Worm (Caenorhabditis elegans) whole organism, late embryonic: ENCODE data around the gene T05C3.6.
A peak's percentile ranks its signal among the peaks of the same experiment; 100 is the strongest.

Source experiments
- C08G9.2 ChIP-seq: sonication (generic microtip); optimal IDR thresholded peaks from 2 replicates; lab custom pipeline; 2016; ENCODE audit warnings: mild to moderate bottlenecking, missing genetic modification characterization, moderate library complexity, missing compliant biosample characterization
- K02D7.2 ChIP-seq: sonication (generic microtip); optimal IDR thresholded peaks from 2 replicates; lab custom pipeline; 2017; ENCODE audit warnings: mild to moderate bottlenecking, missing genetic modification characterization, missing compliant biosample characterization
- Y22D7AL.16 ChIP-seq: sonication (generic microtip); optimal IDR thresholded peaks from 2 replicates; lab custom pipeline; 2016; ENCODE audit warnings: missing genetic modification characterization, missing compliant biosample characterization
- ahr-1 ChIP-seq: sonication (generic microtip); optimal IDR thresholded peaks from 2 replicates; lab custom pipeline; 2016; ENCODE audit warnings: missing genetic modification characterization, missing compliant biosample characterization
- ceh-14 ChIP-seq: sonication (generic microtip); optimal IDR thresholded peaks from 2 replicates; lab custom pipeline; 2016; ENCODE audit warnings: missing genotype, missing genetic modification characterization, missing compliant biosample characterization
- ceh-19 ChIP-seq: fragments of 200-800 bp; sonication (Bioruptor generic); optimal IDR thresholded peaks from 2 replicates; lab custom pipeline; 2018; ENCODE audit warnings: mild to moderate bottlenecking, missing genetic modification characterization, missing compliant biosample characterization
- ceh-30 ChIP-seq: fragments of 150-350 bp; optimal IDR thresholded peaks from 2 replicates; lab custom pipeline; 2014; ENCODE audit warnings: missing biosample characterization, missing genetic modification characterization
- ceh-34 ChIP-seq: sonication (generic microtip); optimal IDR thresholded peaks from 2 replicates; lab custom pipeline; 2016; ENCODE audit warnings: mild to moderate bottlenecking, missing genetic modification characterization, missing compliant biosample characterization
- ceh-45 ChIP-seq: fragments of 200-800 bp; sonication (Bioruptor generic); IDR thresholded peaks from 2 replicates; pipeline ENCODE4 v1.3.6; 2022; ENCODE audit warnings: missing genetic modification reagents, missing genetic modification characterization, missing compliant biosample characterization
- ceh-6 ChIP-seq: fragments of 200-800 bp; sonication (Bioruptor generic); optimal IDR thresholded peaks from 2 replicates; lab custom pipeline; 2018; ENCODE audit warnings: mild to moderate bottlenecking, missing genetic modification characterization, missing compliant biosample characterization
- ceh-9 ChIP-seq: sonication (generic microtip); optimal IDR thresholded peaks from 2 replicates; lab custom pipeline; 2016; ENCODE audit warnings: mild to moderate bottlenecking, missing genetic modification characterization, inconsistent platforms, missing compliant biosample characterization
- che-1 ChIP-seq: sonication (generic microtip); optimal IDR thresholded peaks from 2 replicates; lab custom pipeline; 2016; ENCODE audit warnings: mild to moderate bottlenecking, missing genetic modification characterization, missing compliant biosample characterization
- elt-2 ChIP-seq: sonication (generic microtip); optimal IDR thresholded peaks from 2 replicates; lab custom pipeline; 2016; ENCODE audit warnings: missing genetic modification reagents, missing genetic modification characterization, missing compliant biosample characterization
- elt-4 ChIP-seq: sonication (generic microtip); optimal IDR thresholded peaks from 2 replicates; lab custom pipeline; 2016; ENCODE audit warnings: missing genetic modification characterization, missing compliant biosample characterization
- fax-1 ChIP-seq: sonication (generic microtip); optimal IDR thresholded peaks from 2 replicates; lab custom pipeline; 2016; ENCODE audit warnings: missing genotype, missing genetic modification characterization, missing compliant biosample characterization
- fkh-10 ChIP-seq: fragments of 150-350 bp; optimal IDR thresholded peaks from 2 replicates; lab custom pipeline; 2014; ENCODE audit warnings: missing biosample characterization, missing genetic modification reagents, missing genetic modification characterization
- gmeb-2 ChIP-seq: sonication (generic microtip); optimal IDR thresholded peaks from 2 replicates; lab custom pipeline; 2016; ENCODE audit warnings: missing genetic modification characterization, inconsistent platforms, missing compliant biosample characterization
- hlh-13 ChIP-seq: fragments of 200-800 bp; sonication (Bioruptor generic); optimal IDR thresholded peaks from 2 replicates; lab custom pipeline; 2018; ENCODE audit warnings: mild to moderate bottlenecking, missing genetic modification characterization, missing compliant biosample characterization
- hlh-6 ChIP-seq: sonication (generic microtip); optimal IDR thresholded peaks from 2 replicates; lab custom pipeline; 2016; ENCODE audit warnings: missing genotype, missing genetic modification characterization, missing compliant biosample characterization
- lim-6 ChIP-seq: sonication (generic microtip); optimal IDR thresholded peaks from 2 replicates; lab custom pipeline; 2016; ENCODE audit warnings: missing genetic modification characterization, missing compliant biosample characterization
- nhr-232 ChIP-seq: sonication (generic microtip); optimal IDR thresholded peaks from 2 replicates; lab custom pipeline; 2016; ENCODE audit warnings: missing genetic modification characterization, missing compliant biosample characterization
- pax-1 ChIP-seq: fragments of 150-350 bp; optimal IDR thresholded peaks from 2 replicates; lab custom pipeline; 2014; ENCODE audit warnings: missing biosample characterization, missing genetic modification characterization
- pros-1 ChIP-seq: fragments of 150-350 bp; optimal IDR thresholded peaks from 2 replicates; lab custom pipeline; 2014; ENCODE audit warnings: missing biosample characterization, missing genetic modification reagents, missing genetic modification characterization
- ref-2 ChIP-seq: sonication (generic microtip); optimal IDR thresholded peaks from 2 replicates; lab custom pipeline; 2016; ENCODE audit warnings: missing genetic modification characterization, missing compliant biosample characterization
- rnt-1 ChIP-seq: sonication (generic microtip); optimal IDR thresholded peaks from 2 replicates; lab custom pipeline; 2016; ENCODE audit warnings: missing genetic modification characterization, missing compliant biosample characterization
- sox-2 ChIP-seq: fragments of 200-800 bp; sonication (Bioruptor generic); IDR thresholded peaks from 2 replicates; pipeline ENCODE4 v1.3.6; 2022; ENCODE audit warnings: missing genetic modification reagents, missing genetic modification characterization, missing compliant biosample characterization
- syd-9 ChIP-seq: sonication (generic microtip); optimal IDR thresholded peaks from 2 replicates; lab custom pipeline; 2016; ENCODE audit warnings: mild to moderate bottlenecking, missing genetic modification characterization, moderate library complexity, missing compliant biosample characterization
- tbx-7 ChIP-seq: sonication (generic microtip); optimal IDR thresholded peaks from 2 replicates; lab custom pipeline; 2016; ENCODE audit warnings: missing genotype, missing genetic modification characterization, missing compliant biosample characterization
- ttx-3 ChIP-seq: sonication (generic microtip); optimal IDR thresholded peaks from 2 replicates; lab custom pipeline; 2016; ENCODE audit warnings: missing genetic modification reagents, missing genetic modification characterization, missing compliant biosample characterization
- unc-42 ChIP-seq: sonication (generic microtip); optimal IDR thresholded peaks from 2 replicates; lab custom pipeline; 2016; ENCODE audit warnings: missing genotype, missing genetic modification characterization, missing compliant biosample characterization
- unc-55 ChIP-seq: sonication (generic microtip); optimal IDR thresholded peaks from 2 replicates; lab custom pipeline; 2017; ENCODE audit warnings: missing biosample characterization, missing genetic modification reagents, missing genetic modification characterization
- unc-86 ChIP-seq: sonication (generic microtip); optimal IDR thresholded peaks from 2 replicates; lab custom pipeline; 2016; ENCODE audit warnings: missing genetic modification characterization, missing compliant biosample characterization

Gene T05C3.6

DNA sequence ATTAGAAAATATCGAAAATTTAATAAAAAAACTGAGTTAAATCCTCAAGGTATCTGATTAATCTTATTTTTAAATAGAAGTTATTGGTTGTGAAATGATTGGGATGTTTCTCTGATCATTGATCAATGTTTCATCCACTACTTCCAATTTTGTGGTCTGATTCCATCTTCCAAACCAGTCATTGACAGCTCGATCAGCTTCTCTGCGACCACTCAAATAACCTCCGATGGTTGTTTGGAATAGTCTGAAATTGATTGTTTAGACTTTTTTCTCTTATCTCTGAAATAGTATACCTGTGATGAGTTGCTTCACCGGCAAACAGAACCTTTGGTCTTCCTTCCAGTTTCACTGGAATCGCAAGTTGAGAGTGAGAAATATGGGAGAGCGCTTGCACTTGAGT, 19.7 kb downstream of the T05C3.6 start:
- TF ChIP-seq ref-2 (tag; lab: Kevin White, UChicago), result no peak
- TF ChIP-seq hlh-13 (GFP tag; lab: Kevin White, UChicago), result no peak

DNA sequence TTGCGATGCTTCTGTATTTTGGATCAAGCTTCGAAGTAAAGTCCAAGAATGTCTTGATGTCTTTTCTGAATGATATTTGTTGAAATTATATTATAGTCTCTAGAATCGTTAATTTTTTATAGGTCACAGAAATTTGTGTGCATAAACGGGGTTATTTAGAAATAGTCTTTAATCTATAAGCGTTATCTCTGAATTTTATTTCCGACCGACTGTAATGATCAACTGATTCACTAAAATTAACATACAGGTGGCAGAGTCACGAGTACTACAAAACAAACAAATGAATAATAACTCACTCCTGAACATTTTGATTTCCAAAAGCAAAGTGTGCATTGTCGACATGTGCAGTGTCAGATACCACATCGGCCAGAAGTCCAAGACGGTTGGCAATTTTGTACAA, 21.5 kb downstream of the T05C3.6 start:
- no peak for TF ChIP-seq unc-42 (tag; lab: Kevin White, UChicago)

DNA sequence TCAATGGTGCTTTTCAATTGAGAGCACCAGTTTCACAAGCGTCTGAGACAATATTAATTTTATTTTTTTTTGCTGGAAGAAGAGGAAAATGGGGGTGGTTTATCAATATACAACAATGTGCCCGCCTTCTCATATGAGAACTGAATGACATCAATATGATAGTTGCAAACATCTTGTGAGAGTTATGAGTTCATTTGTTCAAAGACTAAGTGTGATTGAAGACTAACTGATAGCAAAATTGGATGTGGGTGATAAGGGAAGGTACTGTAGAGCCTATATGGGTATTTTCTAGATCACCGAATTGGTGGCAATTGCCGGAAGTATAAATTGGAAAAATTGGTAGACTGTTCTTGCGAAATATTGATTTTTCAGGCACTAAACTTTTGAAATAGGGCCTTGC, 22.3 kb downstream of the T05C3.6 start:
- no peak for TF ChIP-seq ceh-45
- TF ChIP-seq pros-1 (tag; lab: Kevin White, UChicago), result no peak
- TF ChIP-seq elt-2 (tag; lab: Kevin White, UChicago), result peak; percentile 15

DNA sequence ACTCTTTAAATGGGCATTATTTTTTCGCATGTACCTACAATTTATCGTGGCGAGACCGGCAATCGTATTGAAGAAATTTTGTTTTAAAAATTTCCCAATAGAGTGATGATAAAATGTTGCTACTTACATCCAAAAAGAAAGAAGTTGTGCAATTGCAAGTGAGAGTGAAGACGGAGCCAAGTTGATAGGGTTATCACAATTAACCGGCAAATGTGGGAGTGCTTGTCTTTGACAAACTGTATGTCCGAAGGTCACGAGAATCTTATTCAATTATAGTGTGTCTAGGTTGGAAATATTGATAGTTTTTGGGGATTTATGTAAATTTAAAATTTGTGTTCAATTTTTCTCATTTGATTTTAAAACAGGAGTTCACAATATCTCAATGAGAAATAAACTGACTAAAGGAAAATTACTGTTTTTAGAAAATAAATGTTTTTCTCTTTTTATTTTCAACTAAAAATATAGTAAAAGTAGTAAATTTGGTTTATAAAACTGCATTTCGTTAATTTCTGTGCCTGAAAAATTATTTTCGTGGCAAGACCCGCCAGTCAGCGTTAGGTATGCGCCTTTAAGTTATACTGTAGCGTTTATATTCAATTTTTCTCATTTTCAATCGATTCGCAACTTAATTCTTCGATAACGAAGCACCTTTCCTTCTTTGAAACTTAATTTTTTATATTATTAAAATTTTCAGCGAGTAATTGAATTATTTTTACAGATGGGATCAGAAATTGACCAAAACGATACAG, 23.6 kb downstream of the T05C3.6 start, which contains the start of the genes hpo-15 and mms-19:
hpo-15 (minus strand) TSS at position 201 of the 749 bp plus-strand sequence.
mms-19 (plus strand) TSS at position 719 of the 749 bp plus-strand sequence.
- TF ChIP-seq Y22D7AL.16 (no peak), K02D7.2 (tag; lab: Kevin White, UChicago) (no peak), ref-2 (tag; lab: Kevin White, UChicago) (no peak), tbx-7 (tag; lab: Kevin White, UChicago) (no peak), elt-2 (tag; lab: Kevin White, UChicago) (no peak), syd-9 (no peak), C08G9.2 (tag; lab: Kevin White, UChicago) (no peak), pax-1 (tag; lab: Kevin White, UChicago) (no peak), che-1 (tag; lab: Kevin White, UChicago) (no peak), ceh-14 (tag; lab: Kevin White, UChicago) (no peak), nhr-232 (tag; lab: Kevin White, UChicago) (no peak), fax-1 (tag; lab: Kevin White, UChicago) (no peak), hlh-6 (tag; lab: Kevin White, UChicago) (no peak), unc-55 (no peak), rnt-1 (tag; lab: Kevin White, UChicago) (no peak), ceh-30 (tag; lab: Kevin White, UChicago) (no peak), sox-2 (GFP tag; lab: Robert Waterston, UW) (no peak)
- TF ChIP-seq, all 69 proteins: peak for 0

DNA sequence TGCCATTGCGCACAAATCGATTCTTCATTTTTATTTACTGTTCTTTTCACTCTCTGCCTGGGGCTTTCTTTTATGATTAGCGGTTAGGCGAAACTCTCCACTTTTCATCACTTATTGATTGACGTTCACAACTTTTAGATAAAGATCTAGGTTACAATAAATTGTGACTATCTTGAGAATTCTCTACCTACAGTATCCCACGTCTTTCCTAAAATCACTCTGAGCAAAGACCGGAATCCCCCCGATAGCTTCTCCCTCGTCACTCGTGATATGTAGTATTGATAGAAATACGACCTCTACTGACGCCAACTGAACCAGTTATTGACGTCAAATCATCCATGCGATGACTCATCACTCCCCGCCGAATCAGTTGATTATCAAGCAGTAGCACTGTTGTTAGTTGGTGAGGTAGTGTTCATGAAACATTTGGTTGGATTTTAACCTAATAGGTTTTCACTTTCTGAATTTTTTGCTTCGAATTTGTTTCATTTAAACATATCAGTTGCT, 31.5 kb downstream of the T05C3.6 start, which contains the start of gene hir-1:
hir-1 (plus strand) TSS at position 405 of the 507 bp plus-strand sequence.
- TF ChIP-seq ref-2 (tag; lab: Kevin White, UChicago), result no peak
- no peak for TF ChIP-seq gmeb-2
- TF ChIP-seq elt-4 (tag; lab: Kevin White, UChicago), result no peak
- no peak for TF ChIP-seq ahr-1 (tag; lab: Kevin White, UChicago)
- no peak for TF ChIP-seq unc-86 (tag; lab: Kevin White, UChicago)
- no peak for TF ChIP-seq lim-6 (tag; lab: Kevin White, UChicago)
- no peak for TF ChIP-seq tbx-7 (tag; lab: Kevin White, UChicago)
- TF ChIP-seq che-1 (tag; lab: Kevin White, UChicago), result no peak
- TF ChIP-seq pax-1 (tag; lab: Kevin White, UChicago), result no peak
- TF ChIP-seq ceh-6 (GFP tag; lab: Kevin White, UChicago), result no peak
- no peak for TF ChIP-seq ttx-3 (tag; lab: Kevin White, UChicago)
- TF ChIP-seq ceh-19 (GFP tag; lab: Kevin White, UChicago), result no peak
- no peak for TF ChIP-seq fkh-10 (GFP tag; lab: Kevin White, UChicago)
- no peak for TF ChIP-seq ceh-34 (tag; lab: Kevin White, UChicago)
- no peak for TF ChIP-seq ceh-9 (tag; lab: Kevin White, UChicago)
- no peak for TF ChIP-seq sox-2 (GFP tag; lab: Robert Waterston, UW)
